Worm (Caenorhabditis elegans): ENCODE data around the gene F58A3.4.

DNA sequence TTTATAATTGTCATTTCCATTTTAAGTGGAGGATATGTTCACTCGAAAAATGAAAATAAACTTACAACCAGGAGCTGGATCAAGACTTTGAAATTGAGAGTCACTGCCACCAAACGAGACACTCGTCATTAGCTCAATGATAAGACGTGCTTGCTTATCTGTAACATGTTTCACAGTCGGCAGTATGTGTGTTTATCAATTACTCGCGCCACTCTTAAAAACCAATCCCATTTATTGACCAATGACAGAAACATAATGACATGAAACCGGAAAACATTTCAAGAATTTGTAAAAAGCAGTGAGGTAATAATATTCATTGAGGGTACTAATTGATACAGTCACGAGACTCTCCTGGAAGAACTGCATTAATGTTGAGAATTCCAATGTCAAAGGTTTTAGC lies 2.4 kb downstream of the F58A3.4 start, which contains the start of gene del-5:
- no peak for TF ChIP-seq nhr-237 (tag; optimal IDR thresholded peaks at IDR 0.05)
- TF ChIP-seq dmd-8 (GFP tag; IDR thresholded peaks at IDR 0.05), result no peak
- no peak for TF ChIP-seq mep-1 (tag; optimal IDR thresholded peaks at IDR 0.05)
- no peak for TF ChIP-seq spr-1 (tag; optimal IDR thresholded peaks at IDR 0.05)
- no peak for TF ChIP-seq arid-1 (GFP tag; conservative IDR thresholded peaks at IDR 0.05)
- TF ChIP-seq ceh-44 (GFP tag; IDR thresholded peaks at IDR 0.05), result no peak
- TF ChIP-seq R02D3.7 (tag; optimal IDR thresholded peaks at IDR 0.05), result no peak
- peak; percentile 67; the same call in 1 of the 2 replicates for TF ChIP-seq lin-1 (GFP tag; IDR thresholded peaks at IDR 0.05)
- peak; percentile 89 for TF ChIP-seq pqm-1 (tag; optimal IDR thresholded peaks at IDR 0.05)
- no peak for TF ChIP-seq ceh-28 (tag; optimal IDR thresholded peaks at IDR 0.05)
- TF ChIP-seq ama-1 (optimal IDR thresholded peaks at IDR 0.05), result no peak
- no peak for TF ChIP-seq pha-4 (GFP tag; IDR thresholded peaks at IDR 0.05)
- no peak for TF ChIP-seq pha-4 (tag; optimal IDR thresholded peaks at IDR 0.05)
- no peak for TF ChIP-seq nhr-76 (tag; optimal IDR thresholded peaks at IDR 0.05)

Measured in whole organism, L4 larva.